Fruit fly (Drosophila melanogaster) whole organism, prepupa: ENCODE measurements around the gene Cad89D.

Experiments
- Blimp-1 ChIP-seq: fragments of 200-800 bp; sonication (Bioruptor generic); optimal IDR thresholded peaks from 3 replicates; lab custom pipeline; 2017; ENCODE audit warnings: missing biosample characterization, missing genetic modification characterization, mild to moderate bottlenecking, moderate library complexity, missing genetic modification reagents
- CG10631 ChIP-seq: fragments of 200-800 bp; sonication (Bioruptor generic); optimal IDR thresholded peaks from 2 replicates; lab custom pipeline; 2016; ENCODE audit warnings: missing biosample characterization, missing genetic modification characterization
- CG10669 ChIP-seq: fragments of 200-800 bp; sonication (Bioruptor generic); optimal IDR thresholded peaks from 3 replicates; lab custom pipeline; 2018; ENCODE audit warnings: missing biosample characterization, mild to moderate bottlenecking, missing genetic modification characterization, moderate library complexity
- CG11294 ChIP-seq: fragments of 200-800 bp; sonication (Bioruptor generic); IDR thresholded peaks from 2 replicates; pipeline ENCODE4 v1.3.6; 2022; ENCODE audit warnings: missing biosample characterization, missing genetic modification characterization
- CG11762 ChIP-seq: fragments of 200-800 bp; sonication (Bioruptor generic); optimal IDR thresholded peaks from 3 replicates; lab custom pipeline; 2016; ENCODE audit warnings: missing biosample characterization, missing genetic modification characterization; ENCODE audit not compliant: insufficient read depth
- CG11902 ChIP-seq: fragments of 200-800 bp; sonication (Bioruptor generic); optimal IDR thresholded peaks from 3 replicates; lab custom pipeline; 2016; ENCODE audit warnings: missing biosample characterization, missing genetic modification characterization
- CG15336 ChIP-seq: fragments of 200-800 bp; sonication (Bioruptor generic); IDR thresholded peaks from 2 replicates; pipeline ENCODE4 v1.3.6; 2022; ENCODE audit warnings: missing biosample characterization, missing genetic modification characterization
- CG16779 ChIP-seq: fragments of 200-800 bp; sonication (Bioruptor generic); optimal IDR thresholded peaks from 3 replicates; lab custom pipeline; 2017; ENCODE audit warnings: missing biosample characterization, mild to moderate bottlenecking, missing genetic modification characterization
- CG3032 ChIP-seq: fragments of 200-800 bp; optimal IDR thresholded peaks from 2 replicates; lab custom pipeline; 2019; ENCODE audit warnings: missing biosample characterization, mild to moderate bottlenecking, missing genetic modification characterization, moderate library complexity
- CG32006 ChIP-seq: fragments of 200-800 bp; sonication (Bioruptor generic); optimal IDR thresholded peaks from 3 replicates; lab custom pipeline; 2017; ENCODE audit warnings: missing biosample characterization, mild to moderate bottlenecking, missing genetic modification characterization
- CG34406 ChIP-seq: fragments of 200-800 bp; sonication (Bioruptor generic); optimal IDR thresholded peaks from 3 replicates; lab custom pipeline; 2016; ENCODE audit warnings: missing biosample characterization, missing genetic modification characterization
- CG3919 ChIP-seq: fragments of 200-800 bp; sonication (Bioruptor generic); optimal IDR thresholded peaks from 3 replicates; lab custom pipeline; 2016; ENCODE audit warnings: missing biosample characterization, missing genetic modification characterization
- CG4318 ChIP-seq: fragments of 200-800 bp; sonication (Bioruptor generic); optimal IDR thresholded peaks from 3 replicates; lab custom pipeline; 2017; ENCODE audit warnings: missing biosample characterization, mild to moderate bottlenecking, missing genetic modification characterization
- CG6163 ChIP-seq: fragments of 200-800 bp; sonication (Bioruptor generic); IDR thresholded peaks from 3 replicates; pipeline ENCODE4 v1.3.6; 2022; ENCODE audit warnings: missing biosample characterization, missing genetic modification characterization
- CG6276 ChIP-seq: fragments of 200-800 bp; sonication (Bioruptor generic); optimal IDR thresholded peaks from 2 replicates; lab custom pipeline; 2017; ENCODE audit warnings: missing biosample characterization, mild to moderate bottlenecking, missing genetic modification characterization
- CG6792 ChIP-seq: fragments of 200-800 bp; sonication (Bioruptor generic); optimal IDR thresholded peaks from 3 replicates; lab custom pipeline; 2016; ENCODE audit warnings: missing biosample characterization, missing genetic modification characterization
- CG6854 ChIP-seq: fragments of 200-800 bp; sonication (Bioruptor generic); optimal IDR thresholded peaks from 2 replicates; lab custom pipeline; 2017; ENCODE audit warnings: missing biosample characterization, mild to moderate bottlenecking, missing genetic modification characterization
- CG7368 ChIP-seq: fragments of 200-800 bp; sonication (Bioruptor generic); optimal IDR thresholded peaks from 3 replicates; lab custom pipeline; 2016; ENCODE audit warnings: missing biosample characterization, missing genetic modification characterization
- CG8319 ChIP-seq: fragments of 200-800 bp; sonication (Bioruptor generic); optimal IDR thresholded peaks from 3 replicates; lab custom pipeline; 2016; ENCODE audit warnings: missing biosample characterization, missing genetic modification characterization
- CG8632 ChIP-seq: fragments of 200-800 bp; sonication (Bioruptor generic); optimal IDR thresholded peaks from 3 replicates; lab custom pipeline; 2016; ENCODE audit warnings: missing biosample characterization, missing genetic modification characterization
- CG9139 ChIP-seq: fragments of 200-800 bp; sonication (Bioruptor generic); optimal IDR thresholded peaks from 3 replicates; lab custom pipeline; 2017; ENCODE audit warnings: missing biosample characterization, mild to moderate bottlenecking, missing genetic modification characterization
- Eip75B ChIP-seq: fragments of 200-800 bp; sonication (Bioruptor generic); optimal IDR thresholded peaks from 3 replicates; lab custom pipeline; 2016; ENCODE audit warnings: missing biosample characterization, missing genetic modification characterization
- Eip78C ChIP-seq: fragments of 200-800 bp; sonication (Bioruptor generic); peaks from one replicate; lab custom pipeline; 2016; ENCODE audit warnings: missing biosample characterization, missing genetic modification characterization
- Eip93F ChIP-seq: fragments of 200-800 bp; sonication (Bioruptor generic); optimal IDR thresholded peaks from 2 replicates; lab custom pipeline; 2016; ENCODE audit warnings: missing biosample characterization, mild to moderate bottlenecking, missing genetic modification characterization
- Ets96B ChIP-seq: fragments of 200-800 bp; optimal IDR thresholded peaks from 2 replicates; lab custom pipeline; 2019; ENCODE audit warnings: missing biosample characterization, mild to moderate bottlenecking, missing genetic modification characterization, moderate library complexity
- Hr38 ChIP-seq: sonication (Bioruptor generic); optimal IDR thresholded peaks from 2 replicates; lab custom pipeline; 2016; ENCODE audit warnings: missing biosample characterization, missing genetic modification characterization
- Hr39 ChIP-seq: fragments of 200-800 bp; sonication (Bioruptor generic); optimal IDR thresholded peaks from 2 replicates; lab custom pipeline; 2016; ENCODE audit warnings: missing biosample characterization, missing genetic modification characterization
- Lpt ChIP-seq: fragments of 200-800 bp; sonication (Bioruptor generic); optimal IDR thresholded peaks from 3 replicates; lab custom pipeline; 2016; ENCODE audit warnings: missing biosample characterization, missing genetic modification characterization
- Met ChIP-seq: fragments of 200-800 bp; sonication (Bioruptor generic); optimal IDR thresholded peaks from 3 replicates; lab custom pipeline; 2016; ENCODE audit warnings: missing biosample characterization, missing genetic modification characterization
- OdsH ChIP-seq: fragments of 200-800 bp; sonication (Bioruptor generic); optimal IDR thresholded peaks from 3 replicates; lab custom pipeline; 2016; ENCODE audit warnings: missing biosample characterization, missing genetic modification characterization
- Smox ChIP-seq: fragments of 200-800 bp; sonication (Bioruptor generic); optimal IDR thresholded peaks from 3 replicates; lab custom pipeline; 2016; ENCODE audit warnings: missing biosample characterization, missing genetic modification characterization
- Sox15 ChIP-seq: fragments of 200-800 bp; sonication (Bioruptor generic); optimal IDR thresholded peaks from 3 replicates; lab custom pipeline; 2016; ENCODE audit warnings: missing biosample characterization, missing genetic modification characterization
- achi ChIP-seq: fragments of 200-800 bp; sonication (Bioruptor generic); optimal IDR thresholded peaks from 3 replicates; lab custom pipeline; 2016; ENCODE audit warnings: missing biosample characterization, missing genetic modification characterization
- acj6 ChIP-seq: fragments of 200-800 bp; sonication (Bioruptor generic); optimal IDR thresholded peaks from 3 replicates; lab custom pipeline; 2016; ENCODE audit warnings: missing biosample characterization, missing genetic modification characterization
- cyc ChIP-seq: fragments of 200-800 bp; sonication (Bioruptor generic); optimal IDR thresholded peaks from 3 replicates; lab custom pipeline; 2016; ENCODE audit warnings: missing biosample characterization, missing genetic modification characterization
- dac ChIP-seq: fragments of 200-800 bp; sonication (Bioruptor generic); optimal IDR thresholded peaks from 2 replicates; lab custom pipeline; 2017; ENCODE audit warnings: missing biosample characterization, mild to moderate bottlenecking, missing genetic modification characterization
- dsx ChIP-seq: fragments of 200-800 bp; optimal IDR thresholded peaks from 3 replicates; lab custom pipeline; 2019; ENCODE audit warnings: missing biosample characterization, mild to moderate bottlenecking, missing genetic modification characterization, moderate library complexity; ENCODE audit not compliant: poor library complexity, severe bottlenecking
- eg ChIP-seq: fragments of 200-800 bp; sonication (Bioruptor generic); IDR thresholded peaks from 3 replicates; pipeline ENCODE4 v1.3.6; 2022; ENCODE audit warnings: missing biosample characterization, missing genetic modification characterization
- esn ChIP-seq: fragments of 200-800 bp; sonication (Bioruptor generic); optimal IDR thresholded peaks from 2 replicates; lab custom pipeline; 2016; ENCODE audit warnings: missing biosample characterization, mild to moderate bottlenecking, missing genetic modification characterization, moderate library complexity
- fd59A ChIP-seq: fragments of 200-800 bp; sonication (Bioruptor generic); optimal IDR thresholded peaks from 2 replicates; lab custom pipeline; 2017; ENCODE audit warnings: missing biosample characterization, mild to moderate bottlenecking, missing genetic modification characterization, missing genetic modification reagents
- fkh ChIP-seq: fragments of 200-800 bp; sonication (Bioruptor generic); optimal IDR thresholded peaks from 3 replicates; lab custom pipeline; 2017; ENCODE audit warnings: missing biosample characterization, mild to moderate bottlenecking, missing genetic modification characterization, moderate library complexity
- lz ChIP-seq: fragments of 200-800 bp; sonication (Bioruptor generic); optimal IDR thresholded peaks from 3 replicates; lab custom pipeline; 2016; ENCODE audit warnings: missing biosample characterization, missing genetic modification characterization
- pdm3 ChIP-seq: fragments of 200-800 bp; sonication (Bioruptor generic); optimal IDR thresholded peaks from 3 replicates; lab custom pipeline; 2016; ENCODE audit warnings: missing biosample characterization, missing genetic modification characterization
- salr ChIP-seq, 2 experiments: fragments of 200-800 bp; sonication (Bioruptor generic); optimal IDR thresholded peaks; 3 replicates each; lab custom pipeline; 2016 to 2018; ENCODE audit warnings: missing biosample characterization in 2 of 2, missing genetic modification characterization in 2 of 2, mild to moderate bottlenecking in 1 of 2
- spab ChIP-seq: fragments of 200-800 bp; sonication (Bioruptor generic); optimal IDR thresholded peaks from 2 replicates; lab custom pipeline; 2017; ENCODE audit warnings: missing biosample characterization, mild to moderate bottlenecking, missing genetic modification characterization, missing genetic modification reagents
- ss ChIP-seq, 2 experiments: fragments of 200-800 bp; sonication (Bioruptor generic); optimal IDR thresholded peaks; 2 replicates in 1 of 2; 3 replicates in 1 of 2; lab custom pipeline; 2017 to 2018; ENCODE audit warnings: mild to moderate bottlenecking in 2 of 2, missing biosample characterization in 2 of 2, missing genetic modification characterization in 2 of 2, moderate library complexity in 1 of 2
- topi ChIP-seq: fragments of 200-800 bp; sonication (Bioruptor generic); optimal IDR thresholded peaks from 3 replicates; lab custom pipeline; 2016; ENCODE audit warnings: missing biosample characterization, missing genetic modification characterization
- vri ChIP-seq: fragments of 200-800 bp; sonication (Bioruptor generic); optimal IDR thresholded peaks from 3 replicates; lab custom pipeline; 2016; ENCODE audit warnings: missing biosample characterization, mild to moderate bottlenecking, missing genetic modification characterization

Cad89D gene

dm6 chr3R:16495322-16495721 is at the start of gene Cad89D:
Cad89D (minus strand) TSS chr3R:16495422.
- no peak for TF ChIP-seq CG6792 (GFP tag; lab: Kevin White, UChicago)
- TF ChIP-seq Eip78C (GFP tag; lab: Kevin White, UChicago) = peak; percentile 2
- TF ChIP-seq Blimp-1 (GFP tag; lab: Kevin White, UChicago) = no peak
- no peak for TF ChIP-seq CG11902
- TF ChIP-seq, all 60 proteins: peak for 1

- TF ChIP-seq cyc (GFP tag; lab: Kevin White, UChicago) (no peak), CG3919 (GFP tag; lab: Kevin White, UChicago) (no peak), dsx (peak; percentile 93), CG6163 (GFP tag; lab: Robert Waterston, UW) (peak; percentile 6; the same call in 1 of the 3 replicates), topi (GFP tag; lab: Kevin White, UChicago) (no peak), CG10669 (no peak), CG11294 (GFP tag; lab: Robert Waterston, UW) (no peak), CG7368 (GFP tag; lab: Kevin White, UChicago) (no peak), dac (GFP tag; lab: Kevin White, UChicago) (no peak), Met (GFP tag; lab: Kevin White, UChicago) (no peak), Hr39 (GFP tag; lab: Kevin White, UChicago) (no peak), spab (GFP tag; lab: Kevin White, UChicago) (no peak), CG10631 (GFP tag; lab: Kevin White, UChicago) (no peak), lz (no peak), Lpt (GFP tag; lab: Kevin White, UChicago) (no peak), eg (GFP tag; lab: Robert Waterston, UW) (no peak), CG34406 (no peak), CG11762 (GFP tag; lab: Kevin White, UChicago) (no peak), CG8632 (GFP tag; lab: Kevin White, UChicago) (no peak), pdm3 (GFP tag; lab: Kevin White, UChicago) (no peak), Smox (GFP tag; lab: Kevin White, UChicago) (no peak), fd59A (GFP tag; lab: Kevin White, UChicago) (no peak), CG15336 (GFP tag; lab: Robert Waterston, UW) (no peak), Ets96B (tag; lab: Kevin White, UChicago) (no peak), Eip78C (GFP tag; lab: Kevin White, UChicago) (peak; percentile 22), CG8319 (no peak), CG6792 (GFP tag; lab: Kevin White, UChicago) (no peak)
Measured at dm6 chr3R:16542538-16542937, 47.3 kb upstream of the Cad89D start.

dm6 chr3R:16541932-16542331 is 46.7 kb upstream of the Cad89D start:
- TF ChIP-seq lz (peak; percentile 25), ss (GFP tag; optimal IDR thresholded peaks at IDR 0.05; lab: Kevin White, UChicago) (no peak), Eip93F (GFP tag; lab: Kevin White, UChicago) (no peak), dsx (no peak), CG9139 (GFP tag; lab: Kevin White, UChicago) (no peak), vri (GFP tag; lab: Kevin White, UChicago) (no peak), eg (GFP tag; lab: Robert Waterston, UW) (no peak), Hr39 (GFP tag; lab: Kevin White, UChicago) (peak; percentile 2), CG10669 (peak; percentile 44), CG3032 (tag; lab: Kevin White, UChicago) (peak; percentile 19), CG6854 (GFP tag; lab: Kevin White, UChicago) (no peak), CG10631 (GFP tag; lab: Kevin White, UChicago) (peak; percentile 7), acj6 (no peak), Sox15 (no peak), CG32006 (GFP tag; lab: Kevin White, UChicago) (peak; percentile 40), OdsH (peak; percentile 44), CG4318 (GFP tag; lab: Kevin White, UChicago) (no peak), topi (GFP tag; lab: Kevin White, UChicago) (peak; percentile 43), CG7368 (GFP tag; lab: Kevin White, UChicago) (no peak), esn (GFP tag; lab: Kevin White, UChicago) (peak; percentile 27), salr (GFP tag; optimal IDR thresholded peaks at IDR 0.05; lab: Kevin White, UChicago) (no peak), CG16779 (tag; lab: Kevin White, UChicago) (no peak), achi (peak; percentile 7), CG3919 (GFP tag; lab: Kevin White, UChicago) (peak; percentile 20), CG6276 (GFP tag; lab: Kevin White, UChicago) (no peak), Hr38 (no peak), fkh (GFP tag; lab: Kevin White, UChicago) (no peak), Blimp-1 (GFP tag; lab: Kevin White, UChicago) (no peak), Eip75B (GFP tag; lab: Kevin White, UChicago) (peak; percentile 41)
